Worm (Caenorhabditis elegans) whole organism, L4/young adult: ENCODE results near the gene T02E9.6.

ENCODE experiments used
- W03F9.2 ChIP-seq: fragments of 150-350 bp; optimal IDR thresholded peaks from 2 replicates; lab custom pipeline; 2014; ENCODE audit warnings: missing biosample characterization, missing genetic modification characterization
- dao-5 ChIP-seq: sonication (generic microtip); optimal IDR thresholded peaks from 2 replicates; lab custom pipeline; 2016; ENCODE audit warnings: missing genotype, missing genetic modification characterization, moderate library complexity, missing compliant biosample characterization
- him-1 ChIP-seq: sonication (generic microtip); optimal IDR thresholded peaks from 2 replicates; lab custom pipeline; 2016; ENCODE audit warnings: missing genotype, missing genetic modification reagents, missing genetic modification characterization, missing compliant biosample characterization

- TF ChIP-seq dao-5 (tag; lab: Kevin White, UChicago) = no peak
- TF ChIP-seq him-1 (tag; lab: Kevin White, UChicago) = no peak
- no peak for TF ChIP-seq W03F9.2 (tag; lab: Kevin White, UChicago)
These were observed 5.0 kb downstream of the T02E9.6 start, which contains the start of gene F47G9.6 for ce11 chrV:11329100-11329499.
